Worm (Caenorhabditis elegans) whole organism, midembryonic: ENCODE results near the gene clec-165.

Experiments
- T22C8.4 ChIP-seq: fragments of 200-800 bp; sonication (Bioruptor generic); IDR thresholded peaks from 2 replicates; pipeline ENCODE4 v1.3.6; 2022; ENCODE audit warnings: missing genetic modification characterization, missing compliant biosample characterization
- cog-1 ChIP-seq: sonication (generic microtip); optimal IDR thresholded peaks from 2 replicates; lab custom pipeline; 2016; ENCODE audit warnings: missing genetic modification characterization, missing compliant biosample characterization
- flt-1 ChIP-seq: fragments of 200-800 bp; sonication (Bioruptor generic); IDR thresholded peaks from 2 replicates; pipeline ENCODE4 v1.3.6; 2022; ENCODE audit warnings: missing genetic modification characterization, missing compliant biosample characterization
- klf-2 ChIP-seq: fragments of 200-800 bp; sonication (Bioruptor generic); conservative IDR thresholded peaks from 2 replicates; pipeline ENCODE4 v1.3.6; 2022; ENCODE audit warnings: missing genetic modification reagents, missing genetic modification characterization, missing compliant biosample characterization
- med-1 ChIP-seq: sonication (generic microtip); optimal IDR thresholded peaks from 2 replicates; lab custom pipeline; 2017; ENCODE audit warnings: missing genetic modification characterization, mild to moderate bottlenecking, missing compliant biosample characterization, antibody characterized with exemption, missing genetic modification reagents; ENCODE audit not compliant: insufficient read depth
- ref-1 ChIP-seq: fragments of 200-800 bp; sonication (Bioruptor generic); conservative IDR thresholded peaks from 2 replicates; pipeline ENCODE4 v1.3.6; 2022; ENCODE audit warnings: missing genetic modification reagents, missing genetic modification characterization, missing compliant biosample characterization
- tab-1 ChIP-seq: fragments of 200-800 bp; sonication (Bioruptor generic); IDR thresholded peaks from 2 replicates; pipeline ENCODE4 v1.3.6; 2022; ENCODE audit warnings: missing genetic modification characterization, missing compliant biosample characterization
- ztf-23 ChIP-seq: fragments of 200-800 bp; sonication (Bioruptor generic); IDR thresholded peaks from 2 replicates; pipeline ENCODE4 v1.3.6; 2022; ENCODE audit warnings: missing genetic modification reagents, missing genetic modification characterization, missing compliant biosample characterization
- ztf-29 ChIP-seq: fragments of 200-800 bp; sonication (Bioruptor generic); IDR thresholded peaks from 2 replicates; pipeline ENCODE4 v1.3.6; 2022; ENCODE audit warnings: missing genetic modification reagents, missing genetic modification characterization, missing compliant biosample characterization

Gene clec-165

ce11 chrIV:1199501-1199900, 47.2 kb downstream of the clec-165 start:
- TF ChIP-seq T22C8.4 (GFP tag; lab: Robert Waterston, UW) (no peak), ref-1 (GFP tag; lab: Robert Waterston, UW) (no peak), klf-2 (GFP tag; lab: Robert Waterston, UW) (no peak), flt-1 (no peak), tab-1 (GFP tag; lab: Robert Waterston, UW) (no peak), cog-1 (tag; lab: Kevin White, UChicago) (no peak), ztf-29 (no peak), med-1 (GFP tag; lab: Kevin White, UChicago) (no peak), ztf-23 (GFP tag; lab: Robert Waterston, UW) (no peak)
